Worm (Caenorhabditis elegans) whole organism, young adult: Measurements from ENCODE around the gene nhr-28.

Source experiments
- F10E7.11 ChIP-seq: sonication (generic microtip); optimal IDR thresholded peaks from 2 replicates; lab custom pipeline; 2017; ENCODE audit warnings: mild to moderate bottlenecking, missing genetic modification characterization, moderate library complexity, missing compliant biosample characterization
- F33H1.4 ChIP-seq: fragments of 200-800 bp; sonication (Bioruptor generic); IDR thresholded peaks from 2 replicates; pipeline ENCODE4 v1.3.6; 2022; ENCODE audit warnings: missing genetic modification reagents, missing genetic modification characterization, missing compliant biosample characterization
- F37B4.10 ChIP-seq: fragments of 200-800 bp; sonication (Bioruptor generic); IDR thresholded peaks from 2 replicates; pipeline ENCODE4 v1.3.6; 2022; ENCODE audit warnings: missing genetic modification characterization, missing compliant biosample characterization
- F57A8.1 ChIP-seq: fragments of 200-800 bp; sonication (Bioruptor generic); optimal IDR thresholded peaks from 2 replicates; lab custom pipeline; 2018; ENCODE audit warnings: mild to moderate bottlenecking, missing genetic modification characterization, moderate library complexity, missing compliant biosample characterization
- F57C9.4 ChIP-seq: sonication (generic microtip); optimal IDR thresholded peaks from 2 replicates; lab custom pipeline; 2017; ENCODE audit warnings: mild to moderate bottlenecking, missing genetic modification characterization, missing compliant biosample characterization
- K11D2.4 ChIP-seq: fragments of 200-800 bp; sonication (Bioruptor generic); IDR thresholded peaks from 2 replicates; pipeline ENCODE4 v1.3.6; 2022; ENCODE audit warnings: missing genetic modification reagents, missing genetic modification characterization, missing compliant biosample characterization
- K12H6.12 ChIP-seq: fragments of 200-800 bp; sonication (Bioruptor generic); optimal IDR thresholded peaks from 2 replicates; lab custom pipeline; 2018; ENCODE audit warnings: mild to moderate bottlenecking, missing genetic modification characterization, missing compliant biosample characterization
- T07F8.4 ChIP-seq: sonication (generic microtip); optimal IDR thresholded peaks from 2 replicates; lab custom pipeline; 2016; ENCODE audit warnings: mild to moderate bottlenecking, missing genetic modification characterization, moderate library complexity, missing compliant biosample characterization
- Y53G8AR.9 ChIP-seq: fragments of 200-800 bp; sonication (Bioruptor generic); conservative IDR thresholded peaks from 2 replicates; pipeline ENCODE4 v1.3.6; 2022; ENCODE audit warnings: missing genetic modification reagents, missing genetic modification characterization, missing compliant biosample characterization
- Y95B8A.8 ChIP-seq: fragments of 200-800 bp; sonication (Bioruptor generic); IDR thresholded peaks from 2 replicates; pipeline ENCODE4 v1.3.6; 2022; ENCODE audit warnings: missing genetic modification reagents, missing genetic modification characterization, missing compliant biosample characterization
- ama-1 ChIP-seq, 3 experiments: fragments of 150-350 bp in 1 of 3; sonication (generic microtip) in 2 of 3; optimal IDR thresholded peaks; 2 replicates each; lab custom pipeline; 2014 to 2018; ENCODE audit warnings: missing biosample characterization in 2 of 3, missing genetic modification characterization in 2 of 3, missing genetic modification reagents in 2 of 3
- aptf-2 ChIP-seq: fragments of 200-800 bp; sonication (Bioruptor generic); conservative IDR thresholded peaks from 2 replicates; pipeline ENCODE4 v1.3.6; 2022; ENCODE audit warnings: missing genetic modification reagents, missing genetic modification characterization, missing compliant biosample characterization
- atf-7 ChIP-seq: sonication (generic microtip); optimal IDR thresholded peaks from 2 replicates; lab custom pipeline; 2017; ENCODE audit warnings: mild to moderate bottlenecking, missing genetic modification characterization, missing compliant biosample characterization
- attf-3 ChIP-seq: fragments of 200-800 bp; sonication (Bioruptor generic); conservative IDR thresholded peaks from 2 replicates; pipeline ENCODE4 v1.3.6; 2022; ENCODE audit warnings: missing genetic modification reagents, missing genetic modification characterization, missing compliant biosample characterization
- ccch-3 ChIP-seq: fragments of 200-800 bp; sonication (Bioruptor generic); optimal IDR thresholded peaks from 2 replicates; lab custom pipeline; 2018; ENCODE audit warnings: mild to moderate bottlenecking, missing genetic modification characterization, missing compliant biosample characterization
- cebp-1 ChIP-seq, 2 experiments: fragments of 200-800 bp in 1 of 2; sonication (Bioruptor generic) in 1 of 2; sonication (generic microtip) in 1 of 2; IDR thresholded peaks in 1 of 2; optimal IDR thresholded peaks in 1 of 2; 2 replicates each; pipeline versions ENCODE4 v1.3.6 to Lab custom; 2017 to 2022; ENCODE audit warnings: missing compliant biosample characterization in 2 of 2, missing genetic modification characterization in 2 of 2, mild to moderate bottlenecking in 1 of 2, missing genetic modification reagents in 1 of 2, moderate library complexity in 1 of 2
- ceh-79 ChIP-seq: sonication (generic microtip); optimal IDR thresholded peaks from 2 replicates; lab custom pipeline; 2017; ENCODE audit warnings: mild to moderate bottlenecking, missing genetic modification characterization, missing compliant biosample characterization
- ceh-91 ChIP-seq: fragments of 200-800 bp; sonication (Bioruptor generic); IDR thresholded peaks from 2 replicates; pipeline ENCODE4 v1.3.6; 2022; ENCODE audit warnings: missing genetic modification reagents, missing genetic modification characterization, missing compliant biosample characterization
- dpff-1 ChIP-seq: sonication (generic microtip); optimal IDR thresholded peaks from 2 replicates; lab custom pipeline; 2017; ENCODE audit warnings: mild to moderate bottlenecking, missing genetic modification characterization, missing compliant biosample characterization
- dpl-1 ChIP-seq: fragments of 150-350 bp; optimal IDR thresholded peaks from 2 replicates; lab custom pipeline; 2014; ENCODE audit warnings: missing biosample characterization, missing genetic modification reagents, missing genetic modification characterization
- egl-44 ChIP-seq: fragments of 200-800 bp; sonication (Bioruptor generic); IDR thresholded peaks from 2 replicates; pipeline ENCODE4 v1.3.6; 2022; ENCODE audit warnings: missing genetic modification reagents, missing genetic modification characterization, missing compliant biosample characterization
- egrh-3 ChIP-seq: fragments of 200-800 bp; sonication (Bioruptor generic); IDR thresholded peaks from 2 replicates; pipeline ENCODE4 v1.3.6; 2022; ENCODE audit warnings: missing genetic modification reagents, missing genetic modification characterization, missing compliant biosample characterization
- ets-4 ChIP-seq: fragments of 200-800 bp; sonication (Bioruptor generic); optimal IDR thresholded peaks from 2 replicates; lab custom pipeline; 2018; ENCODE audit warnings: mild to moderate bottlenecking, missing genetic modification characterization, missing compliant biosample characterization
- him-1 ChIP-seq: sonication (generic microtip); optimal IDR thresholded peaks from 2 replicates; lab custom pipeline; 2016; ENCODE audit warnings: missing genotype, missing genetic modification reagents, missing genetic modification characterization, missing compliant biosample characterization
- hlh-12 ChIP-seq: sonication (generic microtip); optimal IDR thresholded peaks from 2 replicates; lab custom pipeline; 2016; ENCODE audit warnings: missing genetic modification characterization, missing compliant biosample characterization
- hmg-20 ChIP-seq: fragments of 200-800 bp; sonication (Bioruptor generic); IDR thresholded peaks from 2 replicates; pipeline ENCODE4 v1.3.6; 2022; ENCODE audit warnings: missing genetic modification reagents, missing genetic modification characterization, missing compliant biosample characterization
- hrde-1 ChIP-seq: sonication (generic microtip); optimal IDR thresholded peaks from 2 replicates; lab custom pipeline; 2016; ENCODE audit warnings: missing genetic modification characterization, mild to moderate bottlenecking, missing compliant biosample characterization, moderate library complexity, missing genotype, missing genetic modification reagents, borderline replicate concordance
- lag-1 ChIP-seq: fragments of 200-800 bp; sonication (Bioruptor generic); IDR thresholded peaks from 2 replicates; pipeline ENCODE4 v1.3.6; 2022; ENCODE audit warnings: missing genetic modification reagents, missing genetic modification characterization, missing compliant biosample characterization
- let-607 ChIP-seq, 2 experiments: fragments of 200-800 bp in 1 of 2; sonication (Bioruptor generic) in 1 of 2; sonication (generic microtip) in 1 of 2; optimal IDR thresholded peaks; 2 replicates each; lab custom pipeline; 2016 to 2018; ENCODE audit warnings: mild to moderate bottlenecking in 2 of 2, missing compliant biosample characterization in 2 of 2, missing genetic modification characterization in 2 of 2, moderate library complexity in 2 of 2, missing genotype in 1 of 2
- lsy-27 ChIP-seq: sonication (generic microtip); optimal IDR thresholded peaks from 2 replicates; lab custom pipeline; 2017; ENCODE audit warnings: missing genetic modification characterization, mild to moderate bottlenecking, missing compliant biosample characterization, antibody characterized with exemption, missing genotype, borderline replicate concordance; ENCODE audit not compliant: insufficient read depth
- madf-10 ChIP-seq: sonication (generic microtip); optimal IDR thresholded peaks from 2 replicates; lab custom pipeline; 2016; ENCODE audit warnings: mild to moderate bottlenecking, missing genetic modification characterization, missing compliant biosample characterization
- mcd-1 ChIP-seq: fragments of 200-800 bp; sonication (Bioruptor generic); IDR thresholded peaks from 2 replicates; pipeline ENCODE4 v1.3.6; 2022; ENCODE audit warnings: missing genetic modification reagents, missing genetic modification characterization, missing compliant biosample characterization
- nfya-2 ChIP-seq: fragments of 200-800 bp; sonication (Bioruptor generic); IDR thresholded peaks from 2 replicates; pipeline ENCODE4 v1.3.6; 2022; ENCODE audit warnings: missing genetic modification reagents, missing genetic modification characterization, missing compliant biosample characterization
- nhr-80 ChIP-seq: sonication (generic microtip); optimal IDR thresholded peaks from 2 replicates; lab custom pipeline; 2016; ENCODE audit warnings: missing genetic modification characterization, missing compliant biosample characterization
- pbrm-1 ChIP-seq: fragments of 200-800 bp; sonication (Bioruptor generic); IDR thresholded peaks from 2 replicates; pipeline ENCODE4 v1.3.6; 2022; ENCODE audit warnings: missing genetic modification reagents, missing genetic modification characterization, missing compliant biosample characterization
- pha-4 ChIP-seq: fragments of 150-350 bp; sonication (generic microtip); optimal IDR thresholded peaks from 2 replicates; lab custom pipeline; 2014; ENCODE audit warnings: missing biosample characterization, missing genetic modification reagents, missing genetic modification characterization
- sea-2 ChIP-seq: fragments of 200-800 bp; sonication (Bioruptor generic); IDR thresholded peaks from 2 replicates; pipeline ENCODE4 v1.3.6; 2022; ENCODE audit warnings: missing genetic modification characterization, missing compliant biosample characterization
- snpc-4 ChIP-seq, 5 experiments: fragments of 150-350 bp in 1 of 5; sonication (generic microtip) in 4 of 5; optimal IDR thresholded peaks; 2 replicates each; lab custom pipeline; 2014 to 2018; ENCODE audit warnings: missing genetic modification characterization in 5 of 5, missing biosample characterization in 3 of 5, antibody characterized with exemption in 2 of 5, mild to moderate bottlenecking in 2 of 5, missing compliant biosample characterization in 2 of 5, missing genotype in 2 of 5, moderate library complexity in 2 of 5, missing genetic modification reagents in 1 of 5
- zfh-2 ChIP-seq: fragments of 200-800 bp; sonication (Bioruptor generic); conservative IDR thresholded peaks from 2 replicates; pipeline ENCODE4 v1.3.6; 2022; ENCODE audit warnings: missing genetic modification reagents, missing genetic modification characterization, missing compliant biosample characterization
- ztf-25 ChIP-seq: fragments of 200-800 bp; sonication (Bioruptor generic); IDR thresholded peaks from 2 replicates; pipeline ENCODE4 v1.3.6; 2022; ENCODE audit warnings: missing genetic modification reagents, missing genetic modification characterization, missing compliant biosample characterization
- ztf-28 ChIP-seq: fragments of 200-800 bp; sonication (Bioruptor generic); IDR thresholded peaks from 2 replicates; pipeline ENCODE4 v1.3.6; 2022; ENCODE audit warnings: missing genetic modification reagents, missing genetic modification characterization, missing compliant biosample characterization

nhr-28 gene

DNA sequence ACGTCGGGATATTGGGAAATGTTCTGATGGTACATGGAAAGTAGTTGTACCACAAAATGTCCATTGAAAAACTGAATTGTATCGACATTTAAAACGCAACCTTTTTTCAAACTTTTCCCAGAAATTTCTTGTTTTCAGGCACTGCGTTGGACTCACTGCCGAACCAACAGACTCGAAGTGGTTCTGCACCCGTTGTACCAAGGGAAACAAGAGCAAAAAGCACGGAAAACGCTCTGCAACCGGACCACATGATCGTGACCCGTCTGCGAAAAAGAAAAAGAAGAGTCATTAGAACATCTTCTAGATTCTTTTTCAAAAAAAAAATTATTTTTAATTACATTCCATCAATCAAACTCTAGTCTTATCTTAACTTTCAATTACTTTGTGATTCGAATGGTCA lies 9.5 kb upstream of the nhr-28 start:
- TF ChIP-seq ama-1 (optimal IDR thresholded peaks at IDR 0.05; lab: Kevin White, UChicago) (no peak), ama-1 (GFP tag; optimal IDR thresholded peaks at IDR 0.05; lab: Kevin White, UChicago) (no peak), zfh-2 (GFP tag; lab: Robert Waterston, UW) (no peak), attf-3 (GFP tag; lab: Robert Waterston, UW) (no peak), F57C9.4 (no peak), hlh-12 (tag; lab: Kevin White, UChicago) (no peak), him-1 (tag; lab: Kevin White, UChicago) (no peak), let-607 (tag; optimal IDR thresholded peaks at IDR 0.05; lab: Kevin White, UChicago) (no peak), F37B4.10 (GFP tag; lab: Robert Waterston, UW) (no peak), ztf-25 (GFP tag; lab: Robert Waterston, UW) (no peak), cebp-1 (GFP tag; IDR thresholded peaks at IDR 0.05; lab: Robert Waterston, UW) (no peak), cebp-1 (tag; optimal IDR thresholded peaks at IDR 0.05; lab: Kevin White, UChicago) (no peak), K12H6.12 (tag; lab: Kevin White, UChicago) (no peak), T07F8.4 (no peak), pbrm-1 (GFP tag; lab: Robert Waterston, UW) (no peak), dpff-1 (tag; lab: Kevin White, UChicago) (no peak)

DNA sequence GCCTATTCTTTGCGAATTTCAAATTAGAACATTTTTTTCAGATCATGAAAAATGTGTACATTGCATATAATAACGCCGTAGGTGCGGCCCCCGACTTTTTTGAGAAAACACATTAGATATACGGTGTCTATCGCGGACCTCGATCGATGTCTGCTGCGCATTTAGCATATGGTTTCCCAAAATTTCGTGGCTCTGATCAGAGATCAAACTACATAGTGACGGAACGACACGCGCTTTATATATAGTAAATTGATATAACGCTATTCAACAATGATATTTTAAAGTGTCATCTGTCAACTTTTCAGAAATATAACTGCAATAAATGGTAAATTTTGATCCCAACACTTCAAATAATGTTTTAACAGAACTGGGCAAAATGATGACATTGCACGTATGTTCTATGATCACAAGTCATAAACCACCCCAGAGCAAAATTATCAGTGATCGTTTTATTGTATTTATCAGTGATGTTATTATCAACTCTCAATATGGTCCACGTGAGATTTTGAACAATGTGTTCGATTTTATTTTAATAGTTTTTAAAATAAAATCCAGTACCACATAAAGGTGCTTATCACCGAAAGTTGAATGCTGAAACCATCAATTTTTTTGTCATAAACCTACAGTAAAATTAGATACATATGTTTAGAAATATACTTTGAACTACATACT lies 8.4 kb upstream of the nhr-28 start:
- TF ChIP-seq hlh-12 (tag; lab: Kevin White, UChicago) (no peak), snpc-4 (GFP tag; optimal IDR thresholded peaks at IDR 0.05; lab: Kevin White, UChicago) (no peak), snpc-4 (tag; optimal IDR thresholded peaks at IDR 0.05; lab: Kevin White, UChicago) (peak in 2 of 4 experiments; percentile 55 to 77), nhr-80 (tag; lab: Kevin White, UChicago) (peak; percentile 78), let-607 (tag; optimal IDR thresholded peaks at IDR 0.05; lab: Kevin White, UChicago) (peak in 1 of 2 experiments; percentile 16), atf-7 (peak; percentile 28)
- TF ChIP-seq, all 124 proteins: peak for 4

ce11 chrX:16349019-16349418 lies 5.8 kb upstream of the nhr-28 start:
- TF ChIP-seq hmg-20 (GFP tag; lab: Robert Waterston, UW) (no peak), madf-10 (tag; lab: Kevin White, UChicago) (no peak), Y95B8A.8 (GFP tag; lab: Robert Waterston, UW) (no peak), sea-2 (no peak), mcd-1 (GFP tag; lab: Robert Waterston, UW) (no peak), egl-44 (GFP tag; lab: Robert Waterston, UW) (no peak), F57A8.1 (GFP tag; lab: Kevin White, UChicago) (no peak), Y53G8AR.9 (GFP tag; lab: Robert Waterston, UW) (no peak), lag-1 (GFP tag; lab: Robert Waterston, UW) (no peak), K11D2.4 (GFP tag; lab: Robert Waterston, UW) (no peak), snpc-4 (GFP tag; optimal IDR thresholded peaks at IDR 0.05; lab: Kevin White, UChicago) (no peak), snpc-4 (tag; optimal IDR thresholded peaks at IDR 0.05; lab: Kevin White, UChicago) (peak in 1 of 4 experiments; percentile 14), ets-4 (GFP tag; lab: Kevin White, UChicago) (no peak), dpff-1 (tag; lab: Kevin White, UChicago) (no peak), nfya-2 (GFP tag; lab: Robert Waterston, UW) (no peak), pha-4 (tag; lab: Kevin White, UChicago) (peak; percentile 71), lsy-27 (tag; lab: Kevin White, UChicago) (no peak), aptf-2 (GFP tag; lab: Robert Waterston, UW) (no peak), attf-3 (GFP tag; lab: Robert Waterston, UW) (no peak), ceh-79 (tag; lab: Kevin White, UChicago) (no peak), cebp-1 (GFP tag; IDR thresholded peaks at IDR 0.05; lab: Robert Waterston, UW) (no peak), cebp-1 (tag; optimal IDR thresholded peaks at IDR 0.05; lab: Kevin White, UChicago) (peak; percentile 40), ztf-28 (no peak), zfh-2 (GFP tag; lab: Robert Waterston, UW) (no peak), ceh-91 (no peak), F33H1.4 (GFP tag; lab: Robert Waterston, UW) (no peak), hrde-1 (tag; lab: Kevin White, UChicago) (no peak), dpl-1 (GFP tag; lab: Kevin White, UChicago) (no peak), nhr-80 (tag; lab: Kevin White, UChicago) (peak; percentile 91), egrh-3 (no peak), ccch-3 (GFP tag; lab: Kevin White, UChicago) (no peak), F10E7.11 (tag; lab: Kevin White, UChicago) (no peak), hlh-12 (tag; lab: Kevin White, UChicago) (no peak)
